Fruit fly (Drosophila melanogaster) whole organism, adult: ENCODE results near the gene CG9518.

Experiments
- Clk ChIP-seq: fragments of 200-800 bp; sonication (Bioruptor generic); optimal IDR thresholded peaks from 2 replicates; lab custom pipeline; 2017; ENCODE audit warnings: missing biosample characterization, missing genetic modification characterization
- Crg-1 ChIP-seq: fragments of 200-800 bp; sonication (Bioruptor generic); optimal IDR thresholded peaks from 2 replicates; lab custom pipeline; 2016; ENCODE audit warnings: missing biosample characterization, missing genetic modification characterization

- no peak for TF ChIP-seq Crg-1 (GFP tag; lab: Kevin White, UChicago)
- no peak for TF ChIP-seq Clk
Observed at dm6 chrX:14905499-14906044, 34.6 kb upstream of the CG9518 start, which contains the start of gene CG9512.
